Worm (Caenorhabditis elegans): Measurements from ENCODE around the gene K02B2.6.

DNA sequence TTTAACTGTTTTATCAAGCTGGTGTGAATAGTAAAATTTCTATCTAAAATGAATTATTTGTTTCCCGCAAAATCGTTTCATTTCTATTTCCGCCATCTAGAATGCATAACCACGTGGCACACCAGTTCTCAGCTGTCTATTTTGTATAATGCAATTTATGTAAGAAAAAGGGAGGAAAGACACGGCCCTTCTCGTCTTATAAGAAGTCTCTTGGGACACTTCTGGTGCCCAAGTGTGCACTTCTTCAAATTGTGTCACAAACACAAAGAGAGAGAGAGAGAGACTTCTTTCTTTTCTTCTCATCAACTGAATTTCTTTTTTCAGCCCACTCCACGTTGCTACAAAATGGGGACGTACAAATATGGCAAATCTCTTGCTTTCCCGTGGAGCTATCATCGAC, 15.2 kb upstream of the K02B2.6 start:
- TF ChIP-seq him-1 (tag; optimal IDR thresholded peaks at IDR 0.05) (peak; percentile 25), W03F9.2 (tag; optimal IDR thresholded peaks at IDR 0.05) (no peak), dao-5 (tag; optimal IDR thresholded peaks at IDR 0.05) (no peak)
